Fruit fly (Drosophila melanogaster) whole organism, prepupa: ENCODE results near the gene CG3430.

ENCODE experiments used
- Blimp-1 ChIP-seq: fragments of 200-800 bp; sonication (Bioruptor generic); optimal IDR thresholded peaks from 3 replicates; lab custom pipeline; 2017; ENCODE audit warnings: missing biosample characterization, missing genetic modification characterization, mild to moderate bottlenecking, moderate library complexity, missing genetic modification reagents
- CG10631 ChIP-seq: fragments of 200-800 bp; sonication (Bioruptor generic); optimal IDR thresholded peaks from 2 replicates; lab custom pipeline; 2016; ENCODE audit warnings: missing biosample characterization, missing genetic modification characterization
- CG10669 ChIP-seq: fragments of 200-800 bp; sonication (Bioruptor generic); optimal IDR thresholded peaks from 3 replicates; lab custom pipeline; 2018; ENCODE audit warnings: missing biosample characterization, mild to moderate bottlenecking, missing genetic modification characterization, moderate library complexity
- CG11294 ChIP-seq: fragments of 200-800 bp; sonication (Bioruptor generic); IDR thresholded peaks from 2 replicates; pipeline ENCODE4 v1.3.6; 2022; ENCODE audit warnings: missing biosample characterization, missing genetic modification characterization
- CG11762 ChIP-seq: fragments of 200-800 bp; sonication (Bioruptor generic); optimal IDR thresholded peaks from 3 replicates; lab custom pipeline; 2016; ENCODE audit warnings: missing biosample characterization, missing genetic modification characterization; ENCODE audit not compliant: insufficient read depth
- CG11902 ChIP-seq: fragments of 200-800 bp; sonication (Bioruptor generic); optimal IDR thresholded peaks from 3 replicates; lab custom pipeline; 2016; ENCODE audit warnings: missing biosample characterization, missing genetic modification characterization
- CG15336 ChIP-seq: fragments of 200-800 bp; sonication (Bioruptor generic); IDR thresholded peaks from 2 replicates; pipeline ENCODE4 v1.3.6; 2022; ENCODE audit warnings: missing biosample characterization, missing genetic modification characterization
- CG1621 ChIP-seq: fragments of 200-800 bp; sonication (Bioruptor generic); optimal IDR thresholded peaks from 3 replicates; lab custom pipeline; 2018; ENCODE audit warnings: missing biosample characterization, mild to moderate bottlenecking, missing genetic modification characterization
- CG3032 ChIP-seq: fragments of 200-800 bp; optimal IDR thresholded peaks from 2 replicates; lab custom pipeline; 2019; ENCODE audit warnings: missing biosample characterization, mild to moderate bottlenecking, missing genetic modification characterization, moderate library complexity
- CG31627 ChIP-seq: fragments of 200-800 bp; sonication (Bioruptor generic); optimal IDR thresholded peaks from 3 replicates; lab custom pipeline; 2016; ENCODE audit warnings: missing biosample characterization, missing genetic modification characterization
- CG34406 ChIP-seq: fragments of 200-800 bp; sonication (Bioruptor generic); optimal IDR thresholded peaks from 3 replicates; lab custom pipeline; 2016; ENCODE audit warnings: missing biosample characterization, missing genetic modification characterization
- CG3919 ChIP-seq: fragments of 200-800 bp; sonication (Bioruptor generic); optimal IDR thresholded peaks from 3 replicates; lab custom pipeline; 2016; ENCODE audit warnings: missing biosample characterization, missing genetic modification characterization
- CG6163 ChIP-seq: fragments of 200-800 bp; sonication (Bioruptor generic); IDR thresholded peaks from 3 replicates; pipeline ENCODE4 v1.3.6; 2022; ENCODE audit warnings: missing biosample characterization, missing genetic modification characterization
- CG6792 ChIP-seq: fragments of 200-800 bp; sonication (Bioruptor generic); optimal IDR thresholded peaks from 3 replicates; lab custom pipeline; 2016; ENCODE audit warnings: missing biosample characterization, missing genetic modification characterization
- CG6808 ChIP-seq: fragments of 200-800 bp; sonication (Bioruptor generic); optimal IDR thresholded peaks from 3 replicates; lab custom pipeline; 2017; ENCODE audit warnings: missing biosample characterization, missing genetic modification characterization, mild to moderate bottlenecking, moderate library complexity, missing genetic modification reagents
- CG6854 ChIP-seq: fragments of 200-800 bp; sonication (Bioruptor generic); optimal IDR thresholded peaks from 2 replicates; lab custom pipeline; 2017; ENCODE audit warnings: missing biosample characterization, mild to moderate bottlenecking, missing genetic modification characterization
- CG7368 ChIP-seq: fragments of 200-800 bp; sonication (Bioruptor generic); optimal IDR thresholded peaks from 3 replicates; lab custom pipeline; 2016; ENCODE audit warnings: missing biosample characterization, missing genetic modification characterization
- CG8119 ChIP-seq: fragments of 200-800 bp; sonication (Bioruptor generic); IDR thresholded peaks from 3 replicates; pipeline ENCODE4 v1.3.6; 2022; ENCODE audit warnings: missing biosample characterization, missing genetic modification characterization
- CG8319 ChIP-seq: fragments of 200-800 bp; sonication (Bioruptor generic); optimal IDR thresholded peaks from 3 replicates; lab custom pipeline; 2016; ENCODE audit warnings: missing biosample characterization, missing genetic modification characterization
- CG8632 ChIP-seq: fragments of 200-800 bp; sonication (Bioruptor generic); optimal IDR thresholded peaks from 3 replicates; lab custom pipeline; 2016; ENCODE audit warnings: missing biosample characterization, missing genetic modification characterization
- CG9139 ChIP-seq: fragments of 200-800 bp; sonication (Bioruptor generic); optimal IDR thresholded peaks from 3 replicates; lab custom pipeline; 2017; ENCODE audit warnings: missing biosample characterization, mild to moderate bottlenecking, missing genetic modification characterization
- Eip75B ChIP-seq: fragments of 200-800 bp; sonication (Bioruptor generic); optimal IDR thresholded peaks from 3 replicates; lab custom pipeline; 2016; ENCODE audit warnings: missing biosample characterization, missing genetic modification characterization
- Eip78C ChIP-seq: fragments of 200-800 bp; sonication (Bioruptor generic); peaks from one replicate; lab custom pipeline; 2016; ENCODE audit warnings: missing biosample characterization, missing genetic modification characterization
- Eip93F ChIP-seq: fragments of 200-800 bp; sonication (Bioruptor generic); optimal IDR thresholded peaks from 2 replicates; lab custom pipeline; 2016; ENCODE audit warnings: missing biosample characterization, mild to moderate bottlenecking, missing genetic modification characterization
- Ets21C ChIP-seq: fragments of 200-800 bp; sonication (Bioruptor generic); optimal IDR thresholded peaks from 3 replicates; lab custom pipeline; 2016; ENCODE audit warnings: missing biosample characterization, missing genetic modification characterization
- Ets96B ChIP-seq: fragments of 200-800 bp; optimal IDR thresholded peaks from 2 replicates; lab custom pipeline; 2019; ENCODE audit warnings: missing biosample characterization, mild to moderate bottlenecking, missing genetic modification characterization, moderate library complexity
- Gug ChIP-seq: fragments of 200-800 bp; sonication (Bioruptor generic); IDR thresholded peaks from 2 replicates; pipeline ENCODE4 v1.3.6; 2022; ENCODE audit warnings: missing biosample characterization, missing genetic modification characterization
- Hr38 ChIP-seq: sonication (Bioruptor generic); optimal IDR thresholded peaks from 2 replicates; lab custom pipeline; 2016; ENCODE audit warnings: missing biosample characterization, missing genetic modification characterization
- Hr39 ChIP-seq: fragments of 200-800 bp; sonication (Bioruptor generic); optimal IDR thresholded peaks from 2 replicates; lab custom pipeline; 2016; ENCODE audit warnings: missing biosample characterization, missing genetic modification characterization
- Hr4 ChIP-seq: fragments of 200-800 bp; sonication (Bioruptor generic); optimal IDR thresholded peaks from 3 replicates; lab custom pipeline; 2016; ENCODE audit warnings: missing biosample characterization, missing genetic modification characterization
- Lpt ChIP-seq: fragments of 200-800 bp; sonication (Bioruptor generic); optimal IDR thresholded peaks from 3 replicates; lab custom pipeline; 2016; ENCODE audit warnings: missing biosample characterization, missing genetic modification characterization
- Met ChIP-seq: fragments of 200-800 bp; sonication (Bioruptor generic); optimal IDR thresholded peaks from 3 replicates; lab custom pipeline; 2016; ENCODE audit warnings: missing biosample characterization, missing genetic modification characterization
- OdsH ChIP-seq: fragments of 200-800 bp; sonication (Bioruptor generic); optimal IDR thresholded peaks from 3 replicates; lab custom pipeline; 2016; ENCODE audit warnings: missing biosample characterization, missing genetic modification characterization
- Smox ChIP-seq: fragments of 200-800 bp; sonication (Bioruptor generic); optimal IDR thresholded peaks from 3 replicates; lab custom pipeline; 2016; ENCODE audit warnings: missing biosample characterization, missing genetic modification characterization
- acj6 ChIP-seq: fragments of 200-800 bp; sonication (Bioruptor generic); optimal IDR thresholded peaks from 3 replicates; lab custom pipeline; 2016; ENCODE audit warnings: missing biosample characterization, missing genetic modification characterization
- cyc ChIP-seq: fragments of 200-800 bp; sonication (Bioruptor generic); optimal IDR thresholded peaks from 3 replicates; lab custom pipeline; 2016; ENCODE audit warnings: missing biosample characterization, missing genetic modification characterization
- dac ChIP-seq: fragments of 200-800 bp; sonication (Bioruptor generic); optimal IDR thresholded peaks from 2 replicates; lab custom pipeline; 2017; ENCODE audit warnings: missing biosample characterization, mild to moderate bottlenecking, missing genetic modification characterization
- dsx ChIP-seq: fragments of 200-800 bp; optimal IDR thresholded peaks from 3 replicates; lab custom pipeline; 2019; ENCODE audit warnings: missing biosample characterization, mild to moderate bottlenecking, missing genetic modification characterization, moderate library complexity; ENCODE audit not compliant: poor library complexity, severe bottlenecking
- eg ChIP-seq: fragments of 200-800 bp; sonication (Bioruptor generic); IDR thresholded peaks from 3 replicates; pipeline ENCODE4 v1.3.6; 2022; ENCODE audit warnings: missing biosample characterization, missing genetic modification characterization
- esn ChIP-seq: fragments of 200-800 bp; sonication (Bioruptor generic); optimal IDR thresholded peaks from 2 replicates; lab custom pipeline; 2016; ENCODE audit warnings: missing biosample characterization, mild to moderate bottlenecking, missing genetic modification characterization, moderate library complexity
- fd59A ChIP-seq: fragments of 200-800 bp; sonication (Bioruptor generic); optimal IDR thresholded peaks from 2 replicates; lab custom pipeline; 2017; ENCODE audit warnings: missing biosample characterization, mild to moderate bottlenecking, missing genetic modification characterization, missing genetic modification reagents
- lz ChIP-seq: fragments of 200-800 bp; sonication (Bioruptor generic); optimal IDR thresholded peaks from 3 replicates; lab custom pipeline; 2016; ENCODE audit warnings: missing biosample characterization, missing genetic modification characterization
- pdm3 ChIP-seq: fragments of 200-800 bp; sonication (Bioruptor generic); optimal IDR thresholded peaks from 3 replicates; lab custom pipeline; 2016; ENCODE audit warnings: missing biosample characterization, missing genetic modification characterization
- salr ChIP-seq, 2 experiments: fragments of 200-800 bp; sonication (Bioruptor generic); optimal IDR thresholded peaks; 3 replicates each; lab custom pipeline; 2016 to 2018; ENCODE audit warnings: missing biosample characterization in 2 of 2, missing genetic modification characterization in 2 of 2, mild to moderate bottlenecking in 1 of 2
- spab ChIP-seq: fragments of 200-800 bp; sonication (Bioruptor generic); optimal IDR thresholded peaks from 2 replicates; lab custom pipeline; 2017; ENCODE audit warnings: missing biosample characterization, mild to moderate bottlenecking, missing genetic modification characterization, missing genetic modification reagents
- svp ChIP-seq: fragments of 200-800 bp; sonication (Bioruptor generic); peaks from one replicate; lab custom pipeline; 2016; ENCODE audit warnings: missing biosample characterization, missing genetic modification characterization
- topi ChIP-seq: fragments of 200-800 bp; sonication (Bioruptor generic); optimal IDR thresholded peaks from 3 replicates; lab custom pipeline; 2016; ENCODE audit warnings: missing biosample characterization, missing genetic modification characterization

Gene CG3430

DNA sequence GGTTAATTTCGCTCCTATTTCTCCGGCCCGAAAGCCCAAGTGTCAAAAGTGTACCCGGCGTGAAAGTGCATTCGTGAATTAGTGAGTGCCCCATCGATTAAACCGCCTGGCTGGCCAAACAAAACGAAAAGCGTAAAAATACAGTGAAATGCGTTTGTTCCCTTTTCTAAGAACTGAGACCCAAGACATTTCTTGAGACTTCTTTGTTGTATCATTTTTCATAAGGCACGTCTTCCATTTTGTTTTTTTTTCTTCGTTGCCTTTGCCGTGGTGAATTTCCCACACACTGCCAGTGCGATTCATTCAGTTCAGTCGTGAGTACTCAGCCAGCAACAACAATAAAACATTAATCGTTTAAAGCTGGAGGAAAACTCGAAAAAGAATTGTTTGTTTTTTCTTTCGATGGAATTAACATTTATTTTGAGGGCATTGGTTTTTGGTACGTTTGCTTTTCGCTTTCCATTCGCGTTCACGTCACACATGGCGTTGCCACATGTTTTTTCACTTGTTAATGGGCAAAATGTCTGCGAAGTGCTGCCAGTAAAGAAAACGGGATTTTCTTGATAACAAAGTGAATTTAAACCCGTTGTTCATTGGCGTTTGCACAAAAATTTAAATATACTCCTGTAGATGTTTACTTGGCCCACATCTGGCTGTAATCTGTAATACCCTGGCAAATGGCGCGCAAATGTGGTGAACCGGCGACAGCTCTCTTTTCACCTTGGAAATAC lies 35.3 kb upstream of the CG3430 start (continued):
- TF ChIP-seq lz (GFP tag; lab: Kevin White, UChicago) (peak; percentile 22), CG3919 (GFP tag; lab: Kevin White, UChicago) (no peak)

DNA sequence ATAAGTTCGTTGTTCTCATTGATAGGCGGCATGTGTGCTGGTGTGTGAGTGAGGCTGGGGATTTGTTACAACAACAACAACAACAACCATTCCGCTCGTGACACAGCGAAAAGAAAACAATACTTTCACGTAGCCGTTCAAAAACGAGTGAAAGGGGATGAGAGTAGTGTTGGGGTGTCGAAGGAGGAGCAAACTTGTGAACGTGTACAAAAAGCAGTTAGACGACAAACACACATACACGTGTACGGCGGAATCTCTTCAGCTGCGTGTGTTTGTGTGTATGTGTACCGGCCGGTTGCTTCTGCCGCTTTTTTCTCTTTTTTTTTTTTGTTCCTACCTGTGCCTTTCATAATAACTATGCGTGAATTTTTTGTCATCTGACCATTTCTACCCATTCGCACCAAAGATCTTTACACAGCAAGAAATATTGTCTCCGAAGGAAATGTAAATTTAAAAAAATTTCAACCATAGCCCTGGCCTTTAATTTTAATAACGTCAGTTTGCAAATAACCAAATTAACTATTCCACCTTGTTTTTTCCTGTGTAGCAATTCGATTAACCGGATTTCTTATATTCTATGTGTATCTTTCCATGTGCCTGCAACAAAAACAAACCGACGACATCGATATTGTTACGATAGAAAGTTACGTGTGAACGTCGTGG lies 34.6 kb upstream of the CG3430 start:
- peak; percentile 75 for TF ChIP-seq Blimp-1 (GFP tag; lab: Kevin White, UChicago)
- peak; percentile 49 for TF ChIP-seq CG8319
- no peak; the same call in 1 of the 2 replicates for TF ChIP-seq CG11294 (GFP tag; lab: Robert Waterston, UW)
- TF ChIP-seq Hr39 (GFP tag; lab: Kevin White, UChicago), result peak; percentile 77
- peak; percentile 81 for TF ChIP-seq topi
- TF ChIP-seq Eip93F (GFP tag; lab: Kevin White, UChicago), result no peak
- peak; percentile 69 for TF ChIP-seq cyc
- TF ChIP-seq CG10631 (GFP tag; lab: Kevin White, UChicago), result peak; percentile 85
- TF ChIP-seq OdsH (GFP tag; lab: Kevin White, UChicago), result peak; percentile 83
- TF ChIP-seq CG8119, result no peak; the same call in 2 of the 3 replicates
- TF ChIP-seq Hr4 (GFP tag; lab: Kevin White, UChicago), result peak; percentile 92
- no peak for TF ChIP-seq Eip75B
- TF ChIP-seq Lpt (GFP tag; lab: Kevin White, UChicago), result peak; percentile 70
- TF ChIP-seq CG15336 (GFP tag; lab: Robert Waterston, UW), result peak; percentile 92
- TF ChIP-seq pdm3, result peak; percentile 87
- TF ChIP-seq esn (GFP tag; lab: Kevin White, UChicago), result peak; percentile 83
- no peak; the same call in 1 of the 3 replicates for TF ChIP-seq CG6163 (GFP tag; lab: Robert Waterston, UW)
- peak; percentile 51 for TF ChIP-seq CG9139 (GFP tag; lab: Kevin White, UChicago)
- peak; percentile 80 for TF ChIP-seq CG10669
- peak; percentile 72 for TF ChIP-seq Met (GFP tag; lab: Kevin White, UChicago)
- TF ChIP-seq CG31627, result peak; percentile 80
- TF ChIP-seq CG7368 (GFP tag; lab: Kevin White, UChicago), result peak; percentile 71
- peak; percentile 64 for TF ChIP-seq CG8632 (GFP tag; lab: Kevin White, UChicago)
- peak; percentile 81 for TF ChIP-seq CG6792
- no peak; the same call in 2 of the 3 replicates for TF ChIP-seq eg (GFP tag; lab: Robert Waterston, UW)
- peak; percentile 69 for TF ChIP-seq Ets21C (GFP tag; lab: Kevin White, UChicago)
- TF ChIP-seq Gug (GFP tag; lab: Robert Waterston, UW), result peak; percentile 78
- peak; percentile 55 for TF ChIP-seq CG11902 (GFP tag; lab: Kevin White, UChicago)
- TF ChIP-seq acj6 (GFP tag; lab: Kevin White, UChicago), result peak; percentile 83
- peak; percentile 72 for TF ChIP-seq CG1621 (tag; lab: Kevin White, UChicago)
- TF ChIP-seq salr (GFP tag; optimal IDR thresholded peaks at IDR 0.05; lab: Kevin White, UChicago), result peak; percentile 64 to 77
- TF ChIP-seq CG6854 (GFP tag; lab: Kevin White, UChicago), result peak; percentile 62
- peak; percentile 88 for TF ChIP-seq CG11762 (GFP tag; lab: Kevin White, UChicago)
- TF ChIP-seq dsx, result peak; percentile 78
- TF ChIP-seq spab, result no peak
- TF ChIP-seq CG3919 (GFP tag; lab: Kevin White, UChicago), result no peak
- TF ChIP-seq Eip78C (GFP tag; lab: Kevin White, UChicago), result peak; percentile 97
- TF ChIP-seq CG34406 (GFP tag; lab: Kevin White, UChicago), result peak; percentile 71
- TF ChIP-seq svp, result no peak
- peak; percentile 85 for TF ChIP-seq dac
- no peak for TF ChIP-seq Smox (GFP tag; lab: Kevin White, UChicago)
- no peak for TF ChIP-seq fd59A
- peak; percentile 68 for TF ChIP-seq CG6808 (GFP tag; lab: Kevin White, UChicago)
- peak; percentile 78 for TF ChIP-seq CG3032 (tag; lab: Kevin White, UChicago)
- TF ChIP-seq Ets96B (tag; lab: Kevin White, UChicago), result peak; percentile 83
- peak; percentile 41 for TF ChIP-seq Hr38 (GFP tag; lab: Kevin White, UChicago)
